Fruit fly (Drosophila melanogaster): ENCODE data around the gene LManII.

DNA sequence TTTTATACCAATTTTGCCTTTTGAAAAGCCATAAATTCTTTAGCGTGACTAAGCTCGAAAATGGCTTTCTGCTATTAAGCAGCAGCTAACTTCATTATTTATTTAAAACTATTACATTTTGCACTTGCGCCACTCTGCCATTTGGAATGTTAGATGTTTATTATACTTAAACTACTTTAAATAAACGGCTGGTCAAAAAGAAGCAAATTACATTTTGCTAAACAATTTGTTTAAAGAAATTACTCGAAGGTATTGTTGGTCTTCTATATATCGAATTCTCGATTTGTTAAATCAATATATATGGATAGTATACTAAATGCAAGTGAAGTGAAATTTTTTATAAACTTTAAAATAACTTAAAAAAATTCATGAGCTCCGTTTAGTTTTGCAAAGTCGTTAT lies 5.2 kb upstream of the LManII start, which contains the start of gene ppk10:
- TF ChIP-seq psq (GFP tag; optimal IDR thresholded peaks at IDR 0.05) (no peak), CG15073 (GFP tag; optimal IDR thresholded peaks at IDR 0.05) (no peak), CG9876 (GFP tag; optimal IDR thresholded peaks at IDR 0.05) (no peak), CG2678 (tag; optimal IDR thresholded peaks at IDR 0.05) (no peak), tll (GFP tag; optimal IDR thresholded peaks at IDR 0.05) (no peak), Hmx (GFP tag; optimal IDR thresholded peaks at IDR 0.05) (no peak), CG18476 (GFP tag; optimal IDR thresholded peaks at IDR 0.05) (no peak), CG8478 (optimal IDR thresholded peaks at IDR 0.05) (no peak), CG3726 (GFP tag; IDR thresholded peaks at IDR 0.05) (no peak), Ets65A (GFP tag) (no peak), sob (GFP tag; IDR thresholded peaks at IDR 0.05) (no peak)

Measured in whole organism, embryonic.